Fruit fly (Drosophila melanogaster): ENCODE results near the gene CG3386.

CG3386 gene

dm6 chr3L:685441-685804 lies 3.2 kb upstream of the CG3386 start, which contains the start of gene ebd1 (continued):
- TF ChIP-seq CG6689 (GFP tag; IDR thresholded peaks at IDR 0.05): no peak
- TF ChIP-seq CG8765 (GFP tag; IDR thresholded peaks at IDR 0.05): no peak
- TF ChIP-seq CG17612 (GFP tag; IDR thresholded peaks at IDR 0.05): no peak
- TF ChIP-seq Myb (GFP tag; optimal IDR thresholded peaks at IDR 0.05): no peak
- peak; percentile 23 for TF ChIP-seq exex (tag; optimal IDR thresholded peaks at IDR 0.05)
- no peak for TF ChIP-seq CG3065 (GFP tag; optimal IDR thresholded peaks at IDR 0.05)
- TF ChIP-seq CG12659 (GFP tag; optimal IDR thresholded peaks at IDR 0.05): peak; percentile 7
- peak; percentile 39 for TF ChIP-seq trem (tag; optimal IDR thresholded peaks at IDR 0.05)
- TF ChIP-seq Rfx (GFP tag; IDR thresholded peaks at IDR 0.05): no peak
- TF ChIP-seq Taf1 (GFP tag; IDR thresholded peaks at IDR 0.05): no peak
- TF ChIP-seq nerfin-1 (tag; optimal IDR thresholded peaks at IDR 0.05): peak; percentile 50
- TF ChIP-seq E2f2 (GFP tag; IDR thresholded peaks at IDR 0.05): no peak
- TF ChIP-seq bigmax (GFP tag; optimal IDR thresholded peaks at IDR 0.05): no peak
- TF ChIP-seq nau (GFP tag; optimal IDR thresholded peaks at IDR 0.05): no peak
- no peak for TF ChIP-seq CG13296 (GFP tag; optimal IDR thresholded peaks at IDR 0.05)
- TF ChIP-seq CG12391 (tag; optimal IDR thresholded peaks at IDR 0.05): no peak
- no peak for TF ChIP-seq lbe (GFP tag; optimal IDR thresholded peaks at IDR 0.05)
- 0 out of 2 replicates have a peak, but pooled peaks have one; percentile 5 for TF ChIP-seq CG17328 (GFP tag; IDR thresholded peaks at IDR 0.05)
- no peak for TF ChIP-seq CG30403 (GFP tag; optimal IDR thresholded peaks at IDR 0.05)
- TF ChIP-seq psq (GFP tag; optimal IDR thresholded peaks at IDR 0.05): no peak
- no peak; the same call in 1 of the 2 replicates for TF ChIP-seq Adf1 (GFP tag; IDR thresholded peaks at IDR 0.05)
- TF ChIP-seq NC2β (GFP tag; optimal IDR thresholded peaks at IDR 0.05): no peak
- TF ChIP-seq stwl (tag; optimal IDR thresholded peaks at IDR 0.05): peak; percentile 71
- no peak for TF ChIP-seq Vsx1 (GFP tag; optimal IDR thresholded peaks at IDR 0.05)
- no peak for TF ChIP-seq CG31388 (GFP tag; optimal IDR thresholded peaks at IDR 0.05)
- no peak for TF ChIP-seq slp2 (GFP tag; optimal IDR thresholded peaks at IDR 0.05)
- no peak for TF ChIP-seq CG1792 (GFP tag; optimal IDR thresholded peaks at IDR 0.05)
- peak; percentile 53 for TF ChIP-seq CG8478 (optimal IDR thresholded peaks at IDR 0.05)
- TF ChIP-seq Ets97D (GFP tag; optimal IDR thresholded peaks at IDR 0.05): peak; percentile 74
- TF ChIP-seq Doc2 (GFP tag; IDR thresholded peaks at IDR 0.05): no peak
- TF ChIP-seq CG9437 (GFP tag; optimal IDR thresholded peaks at IDR 0.05): no peak
- TF ChIP-seq CrebB (tag; optimal IDR thresholded peaks at IDR 0.05): peak; percentile 31
- no peak for TF ChIP-seq H2.0 (GFP tag; IDR thresholded peaks at IDR 0.05)
- TF ChIP-seq wdn (GFP tag; IDR thresholded peaks at IDR 0.05): no peak
- TF ChIP-seq sd (tag; optimal IDR thresholded peaks at IDR 0.05): no peak
- TF ChIP-seq lab (GFP tag; optimal IDR thresholded peaks at IDR 0.05): peak; percentile 44
- no peak for TF ChIP-seq Ada2b (GFP tag; IDR thresholded peaks at IDR 0.05)
- no peak; the same call in 2 of the 3 replicates for TF ChIP-seq Opbp (GFP tag; IDR thresholded peaks at IDR 0.05; ENCODE audit: partially characterized antibody)
- no peak for TF ChIP-seq wor (GFP tag; IDR thresholded peaks at IDR 0.05)
- no peak for TF ChIP-seq eyg (GFP tag; optimal IDR thresholded peaks at IDR 0.05)
- TF ChIP-seq dpn (GFP tag; optimal IDR thresholded peaks at IDR 0.05): no peak
- TF ChIP-seq btn (GFP tag; optimal IDR thresholded peaks at IDR 0.05): no peak
- no peak for TF ChIP-seq Side (GFP tag; optimal IDR thresholded peaks at IDR 0.05)
- no peak for TF ChIP-seq CG8281 (tag; optimal IDR thresholded peaks at IDR 0.05)
- TF ChIP-seq hbn (GFP tag; IDR thresholded peaks at IDR 0.05; ENCODE audit: partially characterized antibody): no peak
- TF ChIP-seq GATAe (GFP tag; conservative IDR thresholded peaks at IDR 0.05): 0 out of 2 replicates have a peak, but pooled peaks have one; percentile 7
- no peak for TF ChIP-seq Doc3 (GFP tag; IDR thresholded peaks at IDR 0.05; ENCODE audit: partially characterized antibody)
- TF ChIP-seq Asciz (GFP tag; optimal IDR thresholded peaks at IDR 0.05): no peak
- no peak for TF ChIP-seq CG14965 (GFP tag; optimal IDR thresholded peaks at IDR 0.05; ENCODE audit: borderline replicate concordance)
- no peak; the same call in 2 of the 3 replicates for TF ChIP-seq so (GFP tag; IDR thresholded peaks at IDR 0.05)
- TF ChIP-seq hb (GFP tag; IDR thresholded peaks at IDR 0.05; ENCODE audit: partially characterized antibody): no peak
- TF ChIP-seq twi (tag; optimal IDR thresholded peaks at IDR 0.05): peak; percentile 56
